Fruit fly (Drosophila melanogaster): ENCODE data around the gene mRpL44.

mRpL44 gene

DNA sequence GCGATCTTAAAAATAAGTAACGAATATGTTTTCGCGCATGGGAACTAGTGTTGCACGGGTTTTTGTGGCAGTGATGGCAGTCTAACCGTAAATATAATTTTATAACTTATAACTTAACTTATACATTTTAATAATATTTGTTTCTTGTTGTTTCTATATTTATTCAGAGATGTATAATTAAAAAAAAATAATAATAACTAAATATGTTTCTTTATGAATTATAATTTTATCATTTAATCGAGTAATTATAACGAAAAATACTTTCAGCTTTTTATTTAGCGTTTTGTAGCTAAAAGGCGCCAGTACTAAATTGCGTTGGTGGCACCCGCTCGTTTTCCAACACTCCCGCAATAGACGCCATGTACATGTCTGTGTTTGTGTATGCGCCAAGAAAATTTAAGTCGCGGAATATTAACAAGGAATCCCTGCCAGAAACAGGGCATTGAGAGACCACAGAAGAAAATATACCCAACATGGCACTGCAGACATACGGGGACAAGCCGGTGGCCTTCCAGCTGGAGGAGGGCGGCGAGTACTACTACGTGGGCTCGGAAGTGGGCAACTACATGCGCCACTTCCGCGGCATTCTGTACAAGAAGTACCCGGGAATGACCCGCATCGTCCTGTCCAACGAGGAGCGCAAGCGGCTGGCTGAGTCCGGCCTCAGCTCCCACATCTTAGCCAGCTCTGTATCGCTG is at the start of gene mRpL44, which contains the start of gene Snr1 (continued):
- TF ChIP-seq zen (tag; optimal IDR thresholded peaks at IDR 0.05) = peak; percentile 38
- TF ChIP-seq CG13424 (tag; optimal IDR thresholded peaks at IDR 0.05) = peak; percentile 68
- no peak for TF ChIP-seq Six4 (GFP tag; optimal IDR thresholded peaks at IDR 0.05)
- TF ChIP-seq lilli (GFP tag; optimal IDR thresholded peaks at IDR 0.05) = peak; percentile 24
- TF ChIP-seq CG6765 (GFP tag; optimal IDR thresholded peaks at IDR 0.05) = no peak
- TF ChIP-seq CG13894 (tag; optimal IDR thresholded peaks at IDR 0.05) = no peak
- peak; percentile 64 for TF ChIP-seq grau (tag; optimal IDR thresholded peaks at IDR 0.05)
- no peak for TF ChIP-seq CG8478 (optimal IDR thresholded peaks at IDR 0.05)
- no peak for TF ChIP-seq E2f2 (GFP tag; IDR thresholded peaks at IDR 0.05)
- no peak for TF ChIP-seq Dfd (GFP tag; optimal IDR thresholded peaks at IDR 0.05)
- TF ChIP-seq Adf1 (GFP tag; IDR thresholded peaks at IDR 0.05) = no peak
- no peak for TF ChIP-seq Tbp (GFP tag; optimal IDR thresholded peaks at IDR 0.05)
- peak; percentile 87 for TF ChIP-seq Med (GFP tag)
- TF ChIP-seq CG10543 (GFP tag; optimal IDR thresholded peaks at IDR 0.05) = peak; percentile 82
- peak; percentile 40 for TF ChIP-seq Xbp1 (GFP tag; optimal IDR thresholded peaks at IDR 0.05)
- peak; percentile 30; the same call in 1 of the 2 replicates for TF ChIP-seq E2f1 (GFP tag; IDR thresholded peaks at IDR 0.05)
- peak; percentile 60 for TF ChIP-seq NfI (GFP tag; optimal IDR thresholded peaks at IDR 0.05)
- TF ChIP-seq CG8388 (GFP tag; optimal IDR thresholded peaks at IDR 0.05) = peak; percentile 19
- no peak for TF ChIP-seq CG17328 (GFP tag; IDR thresholded peaks at IDR 0.05)
- TF ChIP-seq MESR4 (GFP tag; optimal IDR thresholded peaks at IDR 0.05) = peak; percentile 84
- TF ChIP-seq CG12155 (GFP tag; optimal IDR thresholded peaks at IDR 0.05) = peak; percentile 50
- no peak for TF ChIP-seq CG9609 (GFP tag; optimal IDR thresholded peaks at IDR 0.05)
- peak; percentile 43 for TF ChIP-seq CG10209 (GFP tag; optimal IDR thresholded peaks at IDR 0.05)
- TF ChIP-seq Chrac-16 (GFP tag; optimal IDR thresholded peaks at IDR 0.05) = peak; percentile 11
- TF ChIP-seq corto (GFP tag; optimal IDR thresholded peaks at IDR 0.05) = no peak
- no peak for TF ChIP-seq danr (GFP tag; IDR thresholded peaks at IDR 0.05)
- peak; percentile 96 for TF ChIP-seq row (GFP tag; IDR thresholded peaks at IDR 0.05)
- TF ChIP-seq CG11085 (GFP tag; IDR thresholded peaks at IDR 0.05) = no peak
- no peak for TF ChIP-seq zf30C (GFP tag; optimal IDR thresholded peaks at IDR 0.05)
- TF ChIP-seq CG13296 (GFP tag; optimal IDR thresholded peaks at IDR 0.05) = peak; percentile 77
- peak; percentile 82 for TF ChIP-seq sr (GFP tag; IDR thresholded peaks at IDR 0.05)
- TF ChIP-seq CG9437 (GFP tag; optimal IDR thresholded peaks at IDR 0.05) = peak; percentile 76
- no peak for TF ChIP-seq CG1792 (GFP tag; optimal IDR thresholded peaks at IDR 0.05)
- TF ChIP-seq MTF-1 (GFP tag; optimal IDR thresholded peaks at IDR 0.05; ENCODE audit: borderline replicate concordance) = no peak
- TF ChIP-seq br (optimal IDR thresholded peaks at IDR 0.05) = no peak
- TF ChIP-seq zfh2 (GFP tag; optimal IDR thresholded peaks at IDR 0.05) = peak; percentile 23
- TF ChIP-seq cas (GFP tag; IDR thresholded peaks at IDR 0.05) = no peak
- peak; percentile 99 for TF ChIP-seq CG10267 (tag; optimal IDR thresholded peaks at IDR 0.05)
- peak; percentile 84 for TF ChIP-seq klu (GFP tag; IDR thresholded peaks at IDR 0.05)
- no peak for TF ChIP-seq CG9215 (GFP tag; IDR thresholded peaks at IDR 0.05)
- TF ChIP-seq nerfin-1 (tag; optimal IDR thresholded peaks at IDR 0.05) = peak; percentile 70
- no peak for TF ChIP-seq CG8924 (tag; optimal IDR thresholded peaks at IDR 0.05)
- peak; percentile 63 for TF ChIP-seq CG9932 (GFP tag; IDR thresholded peaks at IDR 0.05)
- no peak for TF ChIP-seq Scr (GFP tag; IDR thresholded peaks at IDR 0.05; ENCODE audit: partially characterized antibody)
- 0 out of 3 replicates have a peak, but pooled peaks have one; percentile 48 for TF ChIP-seq Opbp (GFP tag; IDR thresholded peaks at IDR 0.05; ENCODE audit: partially characterized antibody)
- TF ChIP-seq NK7.1 (GFP tag; optimal IDR thresholded peaks at IDR 0.05) = no peak
- TF ChIP-seq Vsx1 (GFP tag; optimal IDR thresholded peaks at IDR 0.05) = no peak
- peak; percentile 70 for TF ChIP-seq CG3847 (GFP tag; IDR thresholded peaks at IDR 0.05)
- TF ChIP-seq dati (GFP tag; IDR thresholded peaks at IDR 0.05) = no peak
- peak; percentile 76 for TF ChIP-seq CoRest (tag; optimal IDR thresholded peaks at IDR 0.05)
- TF ChIP-seq Xrp1 (GFP tag; IDR thresholded peaks at IDR 0.05) = peak; percentile 52; the same call in 1 of the 2 replicates

Data from whole organism, embryonic.